Fruit fly (Drosophila melanogaster) whole organism, embryonic: ENCODE data around the gene CG13982.

Source experiments
- Blimp-1 ChIP-seq: fragments of 200-800 bp; sonication (Bioruptor generic); optimal IDR thresholded peaks from 3 replicates; lab custom pipeline; 2018; ENCODE audit warnings: missing biosample characterization, missing genetic modification characterization, mild to moderate bottlenecking, moderate library complexity, missing genetic modification reagents
- C15 ChIP-seq: fragments of 200-800 bp; sonication (Bioruptor generic); IDR thresholded peaks from 3 replicates; pipeline ENCODE4 v1.3.6; 2022; ENCODE audit warnings: missing biosample characterization, missing genetic modification characterization
- CG10462 ChIP-seq: fragments of 200-800 bp; sonication (Bioruptor generic); optimal IDR thresholded peaks from 2 replicates; lab custom pipeline; 2016; ENCODE audit warnings: missing biosample characterization, missing genetic modification characterization
- CG10654 ChIP-seq: fragments of 200-800 bp; sonication (Bioruptor generic); optimal IDR thresholded peaks from 2 replicates; lab custom pipeline; 2016; ENCODE audit warnings: missing biosample characterization, missing genetic modification characterization
- CG11504 ChIP-seq: fragments of 200-800 bp; sonication (Bioruptor generic); optimal IDR thresholded peaks from 3 replicates; lab custom pipeline; 2019; ENCODE audit warnings: missing biosample characterization, mild to moderate bottlenecking, missing genetic modification characterization, moderate library complexity
- CG11695 ChIP-seq: fragments of 200-800 bp; sonication (Bioruptor generic); IDR thresholded peaks from 3 replicates; pipeline ENCODE4 v1.3.6; 2022; ENCODE audit warnings: missing biosample characterization, missing genetic modification characterization
- CG11696 ChIP-seq: fragments of 200-800 bp; sonication (Bioruptor generic); IDR thresholded peaks from 2 replicates; pipeline ENCODE4 v1.3.6; 2022; ENCODE audit warnings: missing biosample characterization, missing genetic modification characterization
- CG14014 ChIP-seq: fragments of 200-800 bp; sonication (Bioruptor generic); IDR thresholded peaks from 2 replicates; pipeline ENCODE4 v1.3.6; 2022; ENCODE audit warnings: missing biosample characterization, missing genetic modification characterization
- CG2120 ChIP-seq: fragments of 200-800 bp; sonication (Bioruptor generic); optimal IDR thresholded peaks from 3 replicates; lab custom pipeline; 2016; ENCODE audit warnings: missing biosample characterization, missing genetic modification characterization
- CG2129 ChIP-seq: fragments of 200-800 bp; sonication (Bioruptor generic); IDR thresholded peaks from 2 replicates; pipeline ENCODE4 v1.3.6; 2022; ENCODE audit warnings: missing biosample characterization, missing genetic modification characterization; ENCODE audit not compliant: partially characterized antibody
- CG2875 ChIP-seq: fragments of 200-800 bp; sonication (Bioruptor generic); optimal IDR thresholded peaks from 2 replicates; lab custom pipeline; 2017; ENCODE audit warnings: missing biosample characterization, mild to moderate bottlenecking, missing genetic modification characterization, missing genetic modification reagents
- CG30020 ChIP-seq: fragments of 200-800 bp; optimal IDR thresholded peaks from 2 replicates; lab custom pipeline; 2019; ENCODE audit warnings: missing biosample characterization, mild to moderate bottlenecking, missing genetic modification characterization, moderate library complexity
- CG32767 ChIP-seq: fragments of 200-800 bp; sonication (Bioruptor generic); IDR thresholded peaks from 2 replicates; pipeline ENCODE4 v1.3.6; 2022; ENCODE audit warnings: missing biosample characterization, missing genetic modification characterization
- CG3281 ChIP-seq: fragments of 200-800 bp; sonication (Bioruptor generic); optimal IDR thresholded peaks from 3 replicates; lab custom pipeline; 2017; ENCODE audit warnings: missing biosample characterization, mild to moderate bottlenecking, missing genetic modification characterization
- CG4360 ChIP-seq: fragments of 200-800 bp; sonication (Bioruptor generic); IDR thresholded peaks from 2 replicates; pipeline ENCODE4 v1.3.6; 2022; ENCODE audit warnings: missing biosample characterization, missing genetic modification characterization
- CG4820 ChIP-seq: fragments of 200-800 bp; sonication (Bioruptor generic); optimal IDR thresholded peaks from 3 replicates; lab custom pipeline; 2016; ENCODE audit warnings: missing biosample characterization, missing genetic modification characterization
- CG4854 ChIP-seq: fragments of 200-800 bp; sonication (Bioruptor generic); optimal IDR thresholded peaks from 2 replicates; lab custom pipeline; 2016; ENCODE audit warnings: missing biosample characterization, missing genetic modification characterization, inconsistent platforms
- CG8388 ChIP-seq: fragments of 200-800 bp; sonication (Bioruptor generic); optimal IDR thresholded peaks from 2 replicates; lab custom pipeline; 2019; ENCODE audit warnings: missing biosample characterization, mild to moderate bottlenecking, missing genetic modification characterization, moderate library complexity
- CG9876 ChIP-seq: fragments of 200-800 bp; sonication (Bioruptor generic); optimal IDR thresholded peaks from 2 replicates; lab custom pipeline; 2016; ENCODE audit warnings: missing biosample characterization, missing genetic modification characterization
- CrebB ChIP-seq: fragments of 200-800 bp; sonication (Bioruptor generic); optimal IDR thresholded peaks from 3 replicates; lab custom pipeline; 2018; ENCODE audit warnings: missing biosample characterization, mild to moderate bottlenecking, missing genetic modification characterization
- Drgx ChIP-seq: fragments of 200-800 bp; sonication (Bioruptor generic); IDR thresholded peaks from 2 replicates; pipeline ENCODE4 v1.3.6; 2022; ENCODE audit warnings: missing biosample characterization, missing genetic modification characterization
- GATAe ChIP-seq: fragments of 200-800 bp; sonication (Bioruptor generic); conservative IDR thresholded peaks from 2 replicates; pipeline ENCODE4 v1.3.6; 2022; ENCODE audit warnings: missing biosample characterization, missing genetic modification characterization
- Lhr ChIP-seq: fragments of 200-800 bp; sonication (Bioruptor generic); optimal IDR thresholded peaks from 3 replicates; lab custom pipeline; 2017; ENCODE audit warnings: mild to moderate bottlenecking, missing biosample characterization, missing genetic modification reagents, missing genetic modification characterization
- MTF-1 ChIP-seq: fragments of 200-800 bp; sonication (Bioruptor generic); optimal IDR thresholded peaks from 2 replicates; lab custom pipeline; 2018; ENCODE audit warnings: missing biosample characterization, mild to moderate bottlenecking, missing genetic modification characterization, borderline replicate concordance
- Mad ChIP-seq: fragments of 200-800 bp; sonication (Bioruptor generic); optimal IDR thresholded peaks from 2 replicates; lab custom pipeline; 2016; ENCODE audit warnings: missing biosample characterization, missing genetic modification characterization
- Mrtf ChIP-seq: fragments of 200-800 bp; sonication (Bioruptor generic); IDR thresholded peaks from 3 replicates; pipeline ENCODE4 v1.3.6; 2022; ENCODE audit warnings: missing biosample characterization, missing genetic modification characterization
- Nf-YB ChIP-seq: fragments of 200-800 bp; sonication (Bioruptor generic); optimal IDR thresholded peaks from 3 replicates; lab custom pipeline; 2019; ENCODE audit warnings: missing biosample characterization, mild to moderate bottlenecking, missing genetic modification characterization, moderate library complexity
- Poxn ChIP-seq: fragments of 200-800 bp; sonication (Bioruptor generic); IDR thresholded peaks from 2 replicates; pipeline ENCODE4 v1.3.6; 2022; ENCODE audit warnings: missing biosample characterization, missing genetic modification characterization
- aop ChIP-seq: fragments of 200-800 bp; sonication (Bioruptor generic); IDR thresholded peaks from 2 replicates; pipeline ENCODE4 v1.3.6; 2022; ENCODE audit warnings: missing biosample characterization, missing genetic modification characterization
- ap ChIP-seq: fragments of 200-800 bp; sonication (Bioruptor generic); IDR thresholded peaks from 2 replicates; pipeline ENCODE4 v1.3.6; 2022; ENCODE audit warnings: missing biosample characterization, missing genetic modification characterization
- bigmax ChIP-seq: fragments of 200-800 bp; sonication (Bioruptor generic); optimal IDR thresholded peaks from 2 replicates; lab custom pipeline; 2018; ENCODE audit warnings: missing biosample characterization, mild to moderate bottlenecking, missing genetic modification characterization
- crol ChIP-seq: fragments of 200-800 bp; sonication (Bioruptor generic); IDR thresholded peaks from 2 replicates; pipeline ENCODE4 v1.3.6; 2022; ENCODE audit warnings: missing biosample characterization, missing genetic modification characterization
- grau ChIP-seq: fragments of 200-800 bp; optimal IDR thresholded peaks from 3 replicates; lab custom pipeline; 2019; ENCODE audit warnings: missing biosample characterization, mild to moderate bottlenecking, missing genetic modification characterization, moderate library complexity
- her ChIP-seq: fragments of 200-800 bp; sonication (Bioruptor generic); optimal IDR thresholded peaks from 2 replicates; lab custom pipeline; 2016; ENCODE audit warnings: missing biosample characterization, missing genetic modification characterization
- jigr1 ChIP-seq: fragments of 200-800 bp; sonication (Bioruptor generic); IDR thresholded peaks from 3 replicates; pipeline ENCODE4 v1.3.6; 2022; ENCODE audit warnings: missing biosample characterization, missing genetic modification characterization
- kah ChIP-seq: fragments of 200-800 bp; sonication (Bioruptor generic); optimal IDR thresholded peaks from 2 replicates; lab custom pipeline; 2018; ENCODE audit warnings: missing biosample characterization, mild to moderate bottlenecking, missing genetic modification characterization
- lab ChIP-seq: fragments of 200-800 bp; sonication (Bioruptor generic); optimal IDR thresholded peaks from 3 replicates; lab custom pipeline; 2017; ENCODE audit warnings: missing biosample characterization, missing genetic modification characterization, mild to moderate bottlenecking, moderate library complexity, missing genetic modification reagents
- p53 ChIP-seq: fragments of 200-800 bp; sonication (Bioruptor generic); optimal IDR thresholded peaks from 2 replicates; lab custom pipeline; 2016; ENCODE audit warnings: missing biosample characterization, missing genetic modification characterization
- pho ChIP-seq: fragments of 200-800 bp; sonication (Bioruptor generic); optimal IDR thresholded peaks from 2 replicates; lab custom pipeline; 2016; ENCODE audit warnings: missing biosample characterization, missing genetic modification characterization
- prd ChIP-seq, 3 experiments: fragments of >200 bp in 2 of 3; fragments of 200-800 bp in 1 of 3; sonication (Bioruptor generic) in 1 of 3; optimal IDR thresholded peaks in 2 of 3; IDR thresholded peaks in 1 of 3; 2 replicates in 2 of 3; 3 replicates in 1 of 3; pipeline versions ENCODE4 v1.3.6 to Lab custom; 2017 to 2022; ENCODE audit warnings: missing biosample characterization in 1 of 3, missing genetic modification characterization in 1 of 3
- pros ChIP-seq: fragments of 200-800 bp; sonication (Bioruptor generic); optimal IDR thresholded peaks from 3 replicates; lab custom pipeline; 2019; ENCODE audit warnings: missing biosample characterization, mild to moderate bottlenecking, missing genetic modification characterization, moderate library complexity
- sd ChIP-seq: fragments of 200-800 bp; sonication (Bioruptor generic); optimal IDR thresholded peaks from 3 replicates; lab custom pipeline; 2018; ENCODE audit warnings: missing biosample characterization, mild to moderate bottlenecking, missing genetic modification characterization, moderate library complexity
- sens ChIP-seq: fragments of 200-800 bp; sonication (Bioruptor generic); peaks from one replicate; lab custom pipeline; 2016; ENCODE audit warnings: missing biosample characterization, missing genetic modification characterization
- sob ChIP-seq: fragments of 200-800 bp; sonication (Bioruptor generic); IDR thresholded peaks from 2 replicates; pipeline ENCODE4 v1.3.6; 2022; ENCODE audit warnings: missing biosample characterization, missing genetic modification characterization
- sug ChIP-seq: fragments of 200-800 bp; optimal IDR thresholded peaks from 2 replicates; lab custom pipeline; 2019; ENCODE audit warnings: missing biosample characterization, mild to moderate bottlenecking, missing genetic modification characterization, moderate library complexity
- trem ChIP-seq: fragments of 200-800 bp; optimal IDR thresholded peaks from 3 replicates; lab custom pipeline; 2019; ENCODE audit warnings: missing biosample characterization, mild to moderate bottlenecking, missing genetic modification characterization, moderate library complexity

Gene CG13982

DNA sequence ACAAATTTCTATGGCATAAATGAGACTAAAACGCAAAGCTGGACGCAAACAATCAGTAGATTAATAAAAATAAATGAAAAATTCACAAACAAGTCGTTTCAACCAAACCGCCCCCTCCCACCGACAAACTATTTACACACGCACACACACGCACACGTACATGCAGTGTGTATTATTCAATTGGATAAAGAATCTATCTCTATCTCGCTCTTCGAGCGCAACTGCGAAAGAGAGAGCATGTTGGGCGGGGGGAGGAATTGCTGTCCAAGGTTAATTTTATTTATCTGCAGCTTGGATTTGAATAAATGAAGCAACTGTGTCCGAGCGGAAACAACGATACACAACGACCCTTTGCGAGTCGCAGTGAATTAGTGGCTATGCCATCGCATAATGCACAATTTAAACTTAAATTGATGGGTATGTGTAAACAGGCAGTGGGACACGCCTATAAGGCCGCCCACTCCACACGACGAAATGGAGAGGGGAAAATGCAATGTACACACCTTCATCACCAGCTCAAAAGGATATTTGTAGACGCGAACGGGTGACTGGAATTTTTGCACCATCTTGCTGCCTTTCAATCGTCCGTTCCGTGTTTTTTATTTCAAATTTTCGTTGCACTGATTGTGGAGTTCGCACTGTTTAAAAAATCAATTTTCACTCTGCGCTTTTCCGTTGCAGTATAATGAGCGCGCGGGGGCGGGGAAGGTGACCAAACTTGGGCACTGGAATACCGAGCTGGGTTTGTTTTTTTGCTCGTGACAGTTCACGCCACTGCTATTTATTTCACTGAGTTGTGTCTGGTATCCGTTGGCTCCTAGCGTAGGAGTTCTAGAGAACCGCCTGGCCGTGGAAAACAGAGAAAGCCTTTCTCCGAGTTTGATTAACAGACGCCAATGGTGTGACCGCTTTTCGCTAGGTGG lies 43.2 kb downstream of the CG13982 start, which contains the start of gene retm (continued):
- peak; percentile 4 for TF ChIP-seq sug (tag; lab: Kevin White, UChicago)
- peak; percentile 58 for TF ChIP-seq pros (GFP tag; lab: Kevin White, UChicago)
- peak; percentile 3 for TF ChIP-seq CG3281 (GFP tag; lab: Kevin White, UChicago)
- TF ChIP-seq CG2875, result peak; percentile 7
- TF ChIP-seq lab (GFP tag; lab: Kevin White, UChicago), result peak; percentile 54
- TF ChIP-seq CG10654 (GFP tag; lab: Kevin White, UChicago), result no peak
- peak; percentile 50 for TF ChIP-seq CG30020 (tag; lab: Kevin White, UChicago)
- peak; percentile 52 for TF ChIP-seq bigmax
- TF ChIP-seq CrebB (tag; lab: Kevin White, UChicago), result peak; percentile 14
- 0 out of 3 replicates have a peak, but pooled peaks have one; percentile 13 for TF ChIP-seq CG11695 (GFP tag; lab: Robert Waterston, UW)

DNA sequence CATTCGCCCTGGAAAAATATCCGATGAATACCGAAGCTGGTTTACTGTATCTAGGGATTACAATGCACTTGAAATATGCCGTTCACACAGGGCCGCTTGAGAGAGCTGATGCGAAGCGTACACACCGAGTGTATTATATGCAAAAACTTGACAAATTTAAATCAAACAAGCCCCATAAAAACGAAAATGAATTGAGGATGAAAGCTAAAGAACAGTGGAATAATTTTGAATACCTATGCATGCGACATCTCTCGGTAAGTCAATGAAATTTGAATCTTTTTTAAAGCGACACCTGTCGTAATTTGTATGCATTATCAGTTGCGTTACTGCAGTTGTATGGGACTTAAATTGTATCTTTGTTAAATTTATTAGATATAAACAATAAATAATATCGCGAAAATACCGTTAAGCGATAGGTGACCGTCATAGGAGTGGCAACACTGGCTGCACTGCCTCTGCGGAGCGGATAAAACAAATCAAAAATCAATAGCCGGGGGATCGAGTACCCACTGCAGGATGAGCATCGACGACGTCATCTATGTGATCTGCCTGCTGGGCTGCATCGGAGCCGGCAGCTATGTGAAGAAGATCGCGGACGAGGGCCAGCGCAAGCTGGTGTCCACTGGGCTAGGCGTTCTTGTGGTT lies 44.0 kb downstream of the CG13982 start, which contains the start of gene frj:
frj (plus strand) TSS at position 98 of the 645 bp plus-strand sequence.
- TF ChIP-seq her (GFP tag; lab: Kevin White, UChicago) (peak; percentile 48), Nf-YB (no peak), sd (tag; lab: Kevin White, UChicago) (peak; percentile 51), CG2129 (GFP tag; lab: Robert Waterston, UW) (no peak), ap (GFP tag; lab: Robert Waterston, UW) (no peak), Blimp-1 (GFP tag; lab: Kevin White, UChicago) (peak; percentile 55), CG11696 (GFP tag; lab: Robert Waterston, UW) (no peak), crol (GFP tag; lab: Robert Waterston, UW) (no peak; the same call in none of the 2 replicates), MTF-1 (GFP tag; lab: Kevin White, UChicago) (peak; percentile 31), Lhr (peak; percentile 92), aop (peak; percentile 31; the same call in 1 of the 2 replicates), Mad (GFP tag; lab: Kevin White, UChicago) (peak; percentile 71), lab (GFP tag; lab: Kevin White, UChicago) (peak; percentile 66), CG10462 (GFP tag; lab: Kevin White, UChicago) (peak; percentile 29), CG9876 (peak; percentile 81), sens (peak; percentile 91), C15 (GFP tag; lab: Robert Waterston, UW) (no peak), CG4360 (GFP tag; lab: Robert Waterston, UW) (no peak), CG11504 (tag; lab: Kevin White, UChicago) (no peak), GATAe (GFP tag; lab: Robert Waterston, UW) (no peak), sob (GFP tag; lab: Robert Waterston, UW) (peak; percentile 70), grau (tag; lab: Kevin White, UChicago) (peak; percentile 77), CG14014 (GFP tag; lab: Robert Waterston, UW) (peak; percentile 64), CG4820 (GFP tag; lab: Kevin White, UChicago) (peak; percentile 49), Drgx (peak; percentile 36; the same call in 1 of the 2 replicates), pho (GFP tag; lab: Kevin White, UChicago) (peak; percentile 72), jigr1 (0 out of 3 replicates have a peak, but pooled peaks have one; percentile 27), CG4854 (GFP tag; lab: Kevin White, UChicago) (no peak), CG8388 (GFP tag; lab: Kevin White, UChicago) (peak; percentile 45), p53 (GFP tag; lab: Kevin White, UChicago) (peak; percentile 60), CG2120 (GFP tag; lab: Kevin White, UChicago) (peak; percentile 74), Poxn (GFP tag; lab: Robert Waterston, UW) (no peak), prd (optimal IDR thresholded peaks at IDR 0.05; lab: Kevin White, UChicago) (no peak), prd (GFP tag; IDR thresholded peaks at IDR 0.05; lab: Robert Waterston, UW) (peak; percentile 81), trem (tag; lab: Kevin White, UChicago) (peak; percentile 78), Mrtf (GFP tag; lab: Robert Waterston, UW) (peak; percentile 67), CG32767 (no peak), kah (no peak)
